Worm (Caenorhabditis elegans) whole organism, L3 larva: Measurements from ENCODE around the gene msp-36.

Source experiments
- R02D3.7 ChIP-seq: fragments of 150-350 bp; optimal IDR thresholded peaks from 2 replicates; lab custom pipeline; 2014; ENCODE audit warnings: missing biosample characterization, missing genetic modification characterization
- aly-2 ChIP-seq: fragments of 150-350 bp; optimal IDR thresholded peaks from 2 replicates; lab custom pipeline; 2014; ENCODE audit warnings: missing biosample characterization, missing genetic modification characterization
- ceh-16 ChIP-seq: sonication (generic microtip); optimal IDR thresholded peaks from 2 replicates; lab custom pipeline; 2017; ENCODE audit warnings: missing biosample characterization, missing genetic modification characterization
- ceh-28 ChIP-seq: fragments of 150-350 bp; optimal IDR thresholded peaks from 2 replicates; lab custom pipeline; 2014; ENCODE audit warnings: missing biosample characterization, missing genetic modification reagents, missing genetic modification characterization
- ceh-82 ChIP-seq: fragments of 150-350 bp; optimal IDR thresholded peaks from 2 replicates; lab custom pipeline; 2014; ENCODE audit warnings: missing biosample characterization, missing genetic modification characterization
- daf-12 ChIP-seq: fragments of 150-350 bp; optimal IDR thresholded peaks from 2 replicates; lab custom pipeline; 2014; ENCODE audit warnings: missing biosample characterization, missing genetic modification reagents, missing genetic modification characterization
- egl-27 ChIP-seq: sonication (generic microtip); optimal IDR thresholded peaks from 4 replicates; lab custom pipeline; 2017; ENCODE audit warnings: missing biosample characterization, missing genetic modification reagents, missing genetic modification characterization
- elt-2 ChIP-seq: sonication (generic microtip); optimal IDR thresholded peaks from 2 replicates; lab custom pipeline; 2016; ENCODE audit warnings: missing genetic modification reagents, mild to moderate bottlenecking, missing genetic modification characterization, missing compliant biosample characterization
- elt-3 ChIP-seq, 3 experiments: fragments of 150-350 bp in 1 of 3; sonication (generic microtip) in 2 of 3; optimal IDR thresholded peaks; 2 replicates in 2 of 3; 4 replicates in 1 of 3; lab custom pipeline; 2014 to 2017; ENCODE audit warnings: missing biosample characterization in 3 of 3, missing genetic modification characterization in 3 of 3
- eor-1 ChIP-seq, 2 experiments: fragments of 150-350 bp; optimal IDR thresholded peaks; 2 replicates each; lab custom pipeline; 2014 to 2018; ENCODE audit warnings: missing biosample characterization in 2 of 2, missing genetic modification characterization in 2 of 2
- fkh-2 ChIP-seq: fragments of 150-350 bp; optimal IDR thresholded peaks from 2 replicates; lab custom pipeline; 2014; ENCODE audit warnings: missing biosample characterization, missing genetic modification reagents, missing genetic modification characterization
- jun-1 ChIP-seq: fragments of 150-350 bp; optimal IDR thresholded peaks from 2 replicates; lab custom pipeline; 2014; ENCODE audit warnings: missing biosample characterization, missing genetic modification reagents, missing genetic modification characterization
- lin-15B ChIP-seq: fragments of 150-350 bp; optimal IDR thresholded peaks from 2 replicates; lab custom pipeline; 2014; ENCODE audit warnings: missing biosample characterization, missing genetic modification characterization
- lsy-12 ChIP-seq: sonication (generic microtip); optimal IDR thresholded peaks from 2 replicates; lab custom pipeline; 2016; ENCODE audit warnings: mild to moderate bottlenecking, missing genetic modification characterization, missing compliant biosample characterization
- mdl-1 ChIP-seq: fragments of 150-350 bp; optimal IDR thresholded peaks from 2 replicates; lab custom pipeline; 2014; ENCODE audit warnings: missing biosample characterization, missing genetic modification characterization
- mml-1 ChIP-seq: fragments of 150-350 bp; sonication (generic microtip); optimal IDR thresholded peaks from 3 replicates; lab custom pipeline; 2014; ENCODE audit warnings: missing biosample characterization, missing genetic modification characterization
- nfya-1 ChIP-seq: sonication (generic microtip); optimal IDR thresholded peaks from 2 replicates; lab custom pipeline; 2017; ENCODE audit warnings: missing genetic modification characterization, mild to moderate bottlenecking, missing compliant biosample characterization, antibody characterized with exemption, moderate library complexity; ENCODE audit not compliant: insufficient read depth
- nhr-11 ChIP-seq: fragments of 150-350 bp; optimal IDR thresholded peaks from 2 replicates; lab custom pipeline; 2014; ENCODE audit warnings: missing biosample characterization, missing genetic modification characterization
- nhr-12 ChIP-seq: fragments of 150-350 bp; optimal IDR thresholded peaks from 2 replicates; lab custom pipeline; 2014; ENCODE audit warnings: missing biosample characterization, missing genetic modification characterization
- nhr-23 ChIP-seq: fragments of 150-350 bp; optimal IDR thresholded peaks from 2 replicates; lab custom pipeline; 2014; ENCODE audit warnings: missing biosample characterization, missing genetic modification reagents, missing genetic modification characterization
- nhr-237 ChIP-seq: fragments of 150-350 bp; optimal IDR thresholded peaks from 2 replicates; lab custom pipeline; 2014; ENCODE audit warnings: missing biosample characterization, missing genetic modification characterization
- nhr-25 ChIP-seq: sonication (generic microtip); optimal IDR thresholded peaks from 2 replicates; lab custom pipeline; 2017; ENCODE audit warnings: missing biosample characterization, missing genetic modification characterization
- nhr-28 ChIP-seq: fragments of 150-350 bp; optimal IDR thresholded peaks from 2 replicates; lab custom pipeline; 2014; ENCODE audit warnings: missing biosample characterization, missing genetic modification characterization
- nhr-43 ChIP-seq: sonication (generic microtip); optimal IDR thresholded peaks from 2 replicates; lab custom pipeline; 2016; ENCODE audit warnings: mild to moderate bottlenecking, missing genetic modification characterization, missing compliant biosample characterization; ENCODE audit not compliant: poor library complexity, severe bottlenecking
- nhr-76 ChIP-seq: fragments of 150-350 bp; sonication (generic microtip); optimal IDR thresholded peaks from 5 replicates; lab custom pipeline; 2014; ENCODE audit warnings: missing biosample characterization, missing genetic modification characterization
- pha-4 ChIP-seq: fragments of 150-350 bp; optimal IDR thresholded peaks from 2 replicates; lab custom pipeline; 2014; ENCODE audit warnings: missing biosample characterization, missing genetic modification reagents, missing genetic modification characterization
- pqm-1 ChIP-seq: fragments of 150-350 bp; optimal IDR thresholded peaks from 2 replicates; lab custom pipeline; 2017; ENCODE audit warnings: missing biosample characterization, missing genetic modification characterization, inconsistent platforms
- sea-2 ChIP-seq: fragments of 150-350 bp; sonication (generic microtip); optimal IDR thresholded peaks from 4 replicates; lab custom pipeline; 2014; ENCODE audit warnings: missing biosample characterization, missing genetic modification reagents, missing genetic modification characterization
- skn-1 ChIP-seq: fragments of 150-350 bp; optimal IDR thresholded peaks from 2 replicates; lab custom pipeline; 2014; ENCODE audit warnings: missing biosample characterization, missing genetic modification characterization
- snpc-4 ChIP-seq: fragments of 150-350 bp; optimal IDR thresholded peaks from 2 replicates; lab custom pipeline; 2014; ENCODE audit warnings: missing biosample characterization, missing genetic modification characterization
- unc-39 ChIP-seq: sonication (generic microtip); optimal IDR thresholded peaks from 4 replicates; lab custom pipeline; 2017; ENCODE audit warnings: missing biosample characterization, missing genetic modification characterization
- unc-62 ChIP-seq: fragments of 150-350 bp; sonication (generic microtip); optimal IDR thresholded peaks from 4 replicates; lab custom pipeline; 2014; ENCODE audit warnings: missing biosample characterization, missing genetic modification reagents, missing genetic modification characterization
- zag-1 ChIP-seq: fragments of 150-350 bp; optimal IDR thresholded peaks from 2 replicates; lab custom pipeline; 2014; ENCODE audit warnings: missing biosample characterization, missing genetic modification characterization
- ztf-11 ChIP-seq: fragments of 150-350 bp; optimal IDR thresholded peaks from 2 replicates; lab custom pipeline; 2014; ENCODE audit warnings: missing biosample characterization, missing genetic modification characterization

The msp-36 gene

ce11 chrIV:10137804-10138203 lies 42.6 kb downstream of the msp-36 start, which contains the start of gene K08F4.12:
Gene K08F4.12 (plus strand): TSS chrIV:10138104.
- no peak for TF ChIP-seq zag-1 (tag; lab: Kevin White, UChicago)
- no peak for TF ChIP-seq fkh-2 (tag; lab: Kevin White, UChicago)
- TF ChIP-seq daf-12 (tag; lab: Kevin White, UChicago) = no peak
- no peak for TF ChIP-seq ztf-11 (tag; lab: Kevin White, UChicago)
- TF ChIP-seq sea-2 = no peak
- TF ChIP-seq nhr-43 = no peak
- TF ChIP-seq pha-4 (tag; lab: Kevin White, UChicago) = no peak
- TF ChIP-seq, all 47 proteins: peak for 0

ce11 chrIV:10140143-10140542 lies 44.9 kb downstream of the msp-36 start, which contains the start of gene gst-3:
Gene gst-3 (minus strand): TSS chrIV:10140243.
- TF ChIP-seq pqm-1 (tag; lab: Kevin White, UChicago) (no peak), snpc-4 (tag; lab: Kevin White, UChicago) (no peak), pha-4 (tag; lab: Kevin White, UChicago) (peak; percentile 33)

ce11 chrIV:10141930-10142505 lies 46.8 kb downstream of the msp-36 start, which contains the start of the genes gst-2, gst-4 and dhs-12:
Gene gst-2 (minus strand): TSS chrIV:10142061.
Gene gst-4 (plus strand): TSS chrIV:10142225.
Gene dhs-12 (plus strand): TSS chrIV:10142455.
- TF ChIP-seq snpc-4 (tag; lab: Kevin White, UChicago) = no peak
- TF ChIP-seq jun-1 (tag; lab: Kevin White, UChicago) = no peak
- TF ChIP-seq nhr-237 (tag; lab: Kevin White, UChicago) = no peak
- peak; percentile 43 for TF ChIP-seq skn-1 (tag; lab: Kevin White, UChicago)

DNA sequence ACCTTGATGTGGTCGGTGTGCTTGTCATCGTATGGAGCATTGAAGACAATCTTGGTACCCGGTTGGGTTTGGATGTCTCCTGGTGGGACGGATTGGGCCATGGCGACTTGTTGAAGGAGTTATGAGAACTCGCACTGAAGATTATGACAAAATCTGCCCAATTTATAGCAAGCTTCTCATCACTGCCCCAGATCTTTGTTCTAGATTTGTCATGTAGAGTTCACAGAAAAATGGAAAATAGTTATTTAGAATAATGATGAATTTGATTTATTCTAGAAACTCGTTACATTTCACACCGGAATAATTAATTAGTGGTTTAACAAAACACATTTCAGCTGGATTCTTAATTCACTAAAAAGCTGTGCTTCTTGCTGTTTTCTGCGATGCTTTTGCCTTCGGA lies 48.4 kb downstream of the msp-36 start, which contains the start of gene msp-38:
Gene msp-38, minus strand, starts transcription at position 101 of the 400 bp plus-strand sequence.
- TF ChIP-seq ceh-28 (tag; lab: Kevin White, UChicago) = no peak
- no peak for TF ChIP-seq nhr-25 (tag; lab: Kevin White, UChicago)
- TF ChIP-seq nhr-237 (tag; lab: Kevin White, UChicago) = no peak
- no peak for TF ChIP-seq nhr-12
- TF ChIP-seq mdl-1 (tag; lab: Kevin White, UChicago) = no peak
- no peak for TF ChIP-seq unc-39 (tag; lab: Kevin White, UChicago)
- TF ChIP-seq elt-2 = no peak
- no peak for TF ChIP-seq pha-4 (tag; lab: Kevin White, UChicago)
- no peak for TF ChIP-seq fkh-2 (tag; lab: Kevin White, UChicago)
- TF ChIP-seq nhr-28 = no peak
- no peak for TF ChIP-seq nhr-76
- no peak for TF ChIP-seq egl-27 (tag; lab: Kevin White, UChicago)
- TF ChIP-seq R02D3.7 (tag; lab: Kevin White, UChicago) = no peak
- TF ChIP-seq nhr-23 (tag; lab: Kevin White, UChicago) = no peak
- TF ChIP-seq nhr-43 = no peak
- TF ChIP-seq lin-15B (tag; lab: Kevin White, UChicago) = no peak
- TF ChIP-seq nfya-1 (tag; lab: Kevin White, UChicago) = no peak

ce11 chrIV:10144487-10144886 lies 49.3 kb downstream of the msp-36 start:
- TF ChIP-seq eor-1 (tag; optimal IDR thresholded peaks at IDR 0.05; lab: Kevin White, UChicago) (no peak), unc-62 (GFP tag; lab: Kevin White, UChicago) (no peak)
- TF ChIP-seq, all 47 proteins: peak for 0

DNA sequence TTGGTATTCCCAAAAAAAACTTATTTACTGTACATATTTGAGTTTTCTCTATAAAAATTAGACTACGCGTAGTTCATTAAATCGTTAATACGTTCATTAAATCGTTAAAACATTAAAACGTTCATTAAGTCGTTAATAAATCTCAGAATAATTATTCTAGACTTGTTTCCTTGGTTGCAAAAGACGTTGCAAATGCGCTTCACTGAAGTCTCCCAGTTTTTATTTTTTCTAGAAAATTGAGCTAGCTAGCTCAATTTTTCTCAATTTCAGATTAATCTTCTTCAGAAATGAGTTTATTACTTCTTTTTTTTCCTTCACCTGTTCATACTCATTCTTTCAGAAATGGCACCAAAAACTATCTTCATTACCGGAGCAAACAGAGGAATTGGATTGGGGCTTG lies 49.7 kb downstream of the msp-36 start:
- TF ChIP-seq aly-2 (tag; lab: Kevin White, UChicago) (no peak), daf-12 (tag; lab: Kevin White, UChicago) (no peak), fkh-2 (tag; lab: Kevin White, UChicago) (no peak), ceh-16 (tag; lab: Kevin White, UChicago) (no peak), ceh-82 (tag; lab: Kevin White, UChicago) (no peak), jun-1 (tag; lab: Kevin White, UChicago) (no peak), mml-1 (no peak), elt-3 (tag; optimal IDR thresholded peaks at IDR 0.05; lab: Kevin White, UChicago) (no peak), ztf-11 (tag; lab: Kevin White, UChicago) (no peak), ceh-28 (tag; lab: Kevin White, UChicago) (no peak), pha-4 (tag; lab: Kevin White, UChicago) (no peak), lsy-12 (tag; lab: Kevin White, UChicago) (no peak), sea-2 (no peak), nhr-11 (tag; lab: Kevin White, UChicago) (no peak)
